Worm (Caenorhabditis elegans) whole organism, late embryonic: ENCODE measurements around the gene irg-6.
A peak's percentile ranks its signal among the peaks of the same experiment; 100 is the strongest.

ENCODE experiments used
- C08G9.2 ChIP-seq: sonication (generic microtip); optimal IDR thresholded peaks from 2 replicates; lab custom pipeline; 2016; ENCODE audit warnings: mild to moderate bottlenecking, missing genetic modification characterization, moderate library complexity, missing compliant biosample characterization
- K09A11.1 ChIP-seq: sonication (generic microtip); optimal IDR thresholded peaks from 2 replicates; lab custom pipeline; 2017; ENCODE audit warnings: antibody characterized with exemption, mild to moderate bottlenecking, missing genetic modification characterization, missing compliant biosample characterization; ENCODE audit not compliant: insufficient read depth
- ceh-14 ChIP-seq: sonication (generic microtip); optimal IDR thresholded peaks from 2 replicates; lab custom pipeline; 2016; ENCODE audit warnings: missing genotype, missing genetic modification characterization, missing compliant biosample characterization
- ceh-18 ChIP-seq: sonication (generic microtip); optimal IDR thresholded peaks from 2 replicates; lab custom pipeline; 2016; ENCODE audit warnings: missing genetic modification characterization, missing compliant biosample characterization
- ceh-2 ChIP-seq: sonication (generic microtip); optimal IDR thresholded peaks from 2 replicates; lab custom pipeline; 2016; ENCODE audit warnings: missing genotype, missing genetic modification characterization, missing compliant biosample characterization
- ceh-24 ChIP-seq: sonication (generic microtip); optimal IDR thresholded peaks from 2 replicates; lab custom pipeline; 2016; ENCODE audit warnings: mild to moderate bottlenecking, missing genetic modification characterization, missing compliant biosample characterization
- ceh-34 ChIP-seq: sonication (generic microtip); optimal IDR thresholded peaks from 2 replicates; lab custom pipeline; 2016; ENCODE audit warnings: mild to moderate bottlenecking, missing genetic modification characterization, missing compliant biosample characterization
- ceh-45 ChIP-seq: fragments of 200-800 bp; sonication (Bioruptor generic); IDR thresholded peaks from 2 replicates; pipeline ENCODE4 v1.3.6; 2022; ENCODE audit warnings: missing genetic modification reagents, missing genetic modification characterization, missing compliant biosample characterization
- che-1 ChIP-seq: sonication (generic microtip); optimal IDR thresholded peaks from 2 replicates; lab custom pipeline; 2016; ENCODE audit warnings: mild to moderate bottlenecking, missing genetic modification characterization, missing compliant biosample characterization
- dve-1 ChIP-seq: sonication (generic microtip); optimal IDR thresholded peaks from 2 replicates; lab custom pipeline; 2017; ENCODE audit warnings: antibody characterized with exemption, mild to moderate bottlenecking, missing genetic modification characterization, missing compliant biosample characterization
- elt-2 ChIP-seq: sonication (generic microtip); optimal IDR thresholded peaks from 2 replicates; lab custom pipeline; 2016; ENCODE audit warnings: missing genetic modification reagents, missing genetic modification characterization, missing compliant biosample characterization
- eyg-1 ChIP-seq: sonication (generic microtip); optimal IDR thresholded peaks from 2 replicates; lab custom pipeline; 2016; ENCODE audit warnings: missing genotype, missing genetic modification characterization, missing compliant biosample characterization
- fax-1 ChIP-seq: sonication (generic microtip); optimal IDR thresholded peaks from 2 replicates; lab custom pipeline; 2016; ENCODE audit warnings: missing genotype, missing genetic modification characterization, missing compliant biosample characterization
- fkh-10 ChIP-seq: fragments of 150-350 bp; optimal IDR thresholded peaks from 2 replicates; lab custom pipeline; 2014; ENCODE audit warnings: missing biosample characterization, missing genetic modification reagents, missing genetic modification characterization
- fkh-6 ChIP-seq: sonication (generic microtip); optimal IDR thresholded peaks from 2 replicates; lab custom pipeline; 2016; ENCODE audit warnings: missing genetic modification characterization, missing compliant biosample characterization
- gmeb-2 ChIP-seq: sonication (generic microtip); optimal IDR thresholded peaks from 2 replicates; lab custom pipeline; 2016; ENCODE audit warnings: missing genetic modification characterization, inconsistent platforms, missing compliant biosample characterization
- hlh-13 ChIP-seq: fragments of 200-800 bp; sonication (Bioruptor generic); optimal IDR thresholded peaks from 2 replicates; lab custom pipeline; 2018; ENCODE audit warnings: mild to moderate bottlenecking, missing genetic modification characterization, missing compliant biosample characterization
- hlh-15 ChIP-seq: sonication (generic microtip); optimal IDR thresholded peaks from 2 replicates; lab custom pipeline; 2016; ENCODE audit warnings: missing genetic modification characterization, missing compliant biosample characterization
- hlh-30 ChIP-seq: sonication (generic microtip); optimal IDR thresholded peaks from 2 replicates; lab custom pipeline; 2017; ENCODE audit warnings: antibody characterized with exemption, missing genetic modification characterization, missing compliant biosample characterization; ENCODE audit not compliant: insufficient read depth
- lim-6 ChIP-seq: sonication (generic microtip); optimal IDR thresholded peaks from 2 replicates; lab custom pipeline; 2016; ENCODE audit warnings: missing genetic modification characterization, missing compliant biosample characterization
- lin-11 ChIP-seq: fragments of 200-800 bp; sonication (Bioruptor generic); optimal IDR thresholded peaks from 2 replicates; lab custom pipeline; 2018; ENCODE audit warnings: mild to moderate bottlenecking, missing genetic modification characterization, missing compliant biosample characterization
- mec-3 ChIP-seq: sonication (generic microtip); optimal IDR thresholded peaks from 2 replicates; lab custom pipeline; 2016; ENCODE audit warnings: borderline replicate concordance, missing genetic modification characterization, missing compliant biosample characterization
- nfya-1 ChIP-seq: sonication (generic microtip); optimal IDR thresholded peaks from 2 replicates; lab custom pipeline; 2017; ENCODE audit warnings: missing genetic modification characterization, mild to moderate bottlenecking, missing compliant biosample characterization, antibody characterized with exemption, moderate library complexity
- nhr-232 ChIP-seq: sonication (generic microtip); optimal IDR thresholded peaks from 2 replicates; lab custom pipeline; 2016; ENCODE audit warnings: missing genetic modification characterization, missing compliant biosample characterization
- npax-4 ChIP-seq: sonication (generic microtip); optimal IDR thresholded peaks from 2 replicates; lab custom pipeline; 2016; ENCODE audit warnings: missing genetic modification characterization, missing compliant biosample characterization
- pat-9 ChIP-seq: fragments of 200-800 bp; sonication (Bioruptor generic); optimal IDR thresholded peaks from 2 replicates; lab custom pipeline; 2018; ENCODE audit warnings: mild to moderate bottlenecking, missing genetic modification characterization, moderate library complexity, missing compliant biosample characterization
- pax-1 ChIP-seq: fragments of 150-350 bp; optimal IDR thresholded peaks from 2 replicates; lab custom pipeline; 2014; ENCODE audit warnings: missing biosample characterization, missing genetic modification characterization
- pha-4 ChIP-seq: fragments of 150-350 bp; optimal IDR thresholded peaks from 2 replicates; lab custom pipeline; 2018; ENCODE audit warnings: missing biosample characterization, missing genetic modification reagents, missing genetic modification characterization
- ref-2 ChIP-seq: sonication (generic microtip); optimal IDR thresholded peaks from 2 replicates; lab custom pipeline; 2016; ENCODE audit warnings: missing genetic modification characterization, missing compliant biosample characterization
- sdc-2 ChIP-seq: sonication (generic microtip); optimal IDR thresholded peaks from 2 replicates; lab custom pipeline; 2016; ENCODE audit warnings: missing genotype, missing genetic modification characterization, missing compliant biosample characterization
- sox-4 ChIP-seq: sonication (generic microtip); optimal IDR thresholded peaks from 2 replicates; lab custom pipeline; 2017; ENCODE audit warnings: mild to moderate bottlenecking, missing genetic modification characterization, inconsistent platforms, missing compliant biosample characterization
- syd-9 ChIP-seq: sonication (generic microtip); optimal IDR thresholded peaks from 2 replicates; lab custom pipeline; 2016; ENCODE audit warnings: mild to moderate bottlenecking, missing genetic modification characterization, moderate library complexity, missing compliant biosample characterization
- tbx-2 ChIP-seq: sonication (generic microtip); optimal IDR thresholded peaks from 2 replicates; lab custom pipeline; 2016; ENCODE audit warnings: missing genetic modification characterization, missing compliant biosample characterization
- ttx-3 ChIP-seq: sonication (generic microtip); optimal IDR thresholded peaks from 2 replicates; lab custom pipeline; 2016; ENCODE audit warnings: missing genetic modification reagents, missing genetic modification characterization, missing compliant biosample characterization
- unc-3 ChIP-seq, 2 experiments: fragments of 200-800 bp in 1 of 2; sonication (Bioruptor generic) in 1 of 2; sonication (generic microtip) in 1 of 2; conservative IDR thresholded peaks in 1 of 2; optimal IDR thresholded peaks in 1 of 2; 2 replicates each; pipeline versions ENCODE4 v1.3.6 to Lab custom; 2016 to 2022; ENCODE audit warnings: missing compliant biosample characterization in 2 of 2, missing genetic modification characterization in 2 of 2, missing genetic modification reagents in 1 of 2
- unc-42 ChIP-seq: sonication (generic microtip); optimal IDR thresholded peaks from 2 replicates; lab custom pipeline; 2016; ENCODE audit warnings: missing genotype, missing genetic modification characterization, missing compliant biosample characterization
- unc-55 ChIP-seq: sonication (generic microtip); optimal IDR thresholded peaks from 2 replicates; lab custom pipeline; 2017; ENCODE audit warnings: missing biosample characterization, missing genetic modification reagents, missing genetic modification characterization
- ztf-16 ChIP-seq: sonication (generic microtip); optimal IDR thresholded peaks from 2 replicates; lab custom pipeline; 2017; ENCODE audit warnings: missing genetic modification characterization, missing compliant biosample characterization

The irg-6 gene

DNA sequence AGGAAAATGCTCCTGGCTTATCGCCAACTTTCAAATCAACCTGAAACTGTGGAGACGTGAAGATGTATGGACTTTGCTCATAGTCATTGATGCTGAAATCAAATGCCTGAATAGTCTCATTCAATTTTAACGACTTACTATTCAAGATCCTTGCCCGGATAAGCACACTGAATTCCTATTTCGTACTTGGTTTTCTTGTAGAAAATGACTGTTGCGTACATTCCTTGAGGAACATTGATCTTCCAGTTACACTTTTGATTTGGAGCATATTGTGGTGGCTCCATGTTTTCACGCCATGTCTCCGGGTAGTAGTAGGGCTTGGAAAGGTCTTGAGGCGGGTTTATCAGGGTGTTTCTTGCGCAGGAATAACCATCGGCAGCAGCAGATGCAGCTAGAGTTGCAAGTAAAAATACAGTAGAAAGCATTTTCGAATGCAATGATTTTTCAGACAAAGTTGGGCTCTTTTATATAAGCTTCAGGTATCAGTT lies at the start of gene irg-6:
TSS of gene irg-6 (minus strand) at position 438 of the 488 bp plus-strand sequence.
- TF ChIP-seq fkh-6 (tag; lab: Kevin White, UChicago) (no peak), nhr-232 (tag; lab: Kevin White, UChicago) (no peak), sox-4 (no peak), pha-4 (no peak), unc-42 (tag; lab: Kevin White, UChicago) (no peak), sdc-2 (tag; lab: Kevin White, UChicago) (no peak), che-1 (no peak), ceh-34 (no peak), ztf-16 (tag; lab: Kevin White, UChicago) (no peak), tbx-2 (tag; lab: Kevin White, UChicago) (no peak), gmeb-2 (tag; lab: Kevin White, UChicago) (no peak), K09A11.1 (tag; lab: Kevin White, UChicago) (no peak), lin-11 (tag; lab: Kevin White, UChicago) (no peak), fax-1 (tag; lab: Kevin White, UChicago) (no peak), lim-6 (tag; lab: Kevin White, UChicago) (no peak), unc-3 (GFP tag; conservative IDR thresholded peaks at IDR 0.05; lab: Robert Waterston, UW) (no peak), unc-3 (tag; optimal IDR thresholded peaks at IDR 0.05; lab: Kevin White, UChicago) (no peak), pax-1 (no peak)

DNA sequence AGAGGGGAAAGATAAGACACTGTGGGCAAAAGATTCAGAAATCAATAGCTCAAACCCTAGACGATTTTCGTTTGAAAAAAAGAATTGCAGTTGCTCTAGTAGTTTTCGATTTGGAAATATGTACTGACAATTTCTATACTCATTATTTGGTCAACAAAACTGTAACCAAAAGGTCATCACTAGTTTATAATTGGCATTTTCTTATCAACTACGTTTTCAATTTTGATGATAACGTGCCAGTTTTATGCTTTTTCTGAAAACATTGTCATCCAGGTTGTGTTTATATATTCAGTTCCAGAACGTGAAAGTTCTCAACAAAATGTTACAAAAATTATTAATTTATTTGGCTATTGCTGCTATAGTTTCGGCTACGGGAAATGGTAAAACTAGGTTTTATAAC lies 47.8 kb upstream of the irg-6 start, which contains the start of gene F55G11.8:
TSS of gene F55G11.8 (plus strand) at position 245 of the 400 bp plus-strand sequence.
- TF ChIP-seq elt-2 (peak; percentile 3), ceh-18 (tag; lab: Kevin White, UChicago) (no peak)

DNA sequence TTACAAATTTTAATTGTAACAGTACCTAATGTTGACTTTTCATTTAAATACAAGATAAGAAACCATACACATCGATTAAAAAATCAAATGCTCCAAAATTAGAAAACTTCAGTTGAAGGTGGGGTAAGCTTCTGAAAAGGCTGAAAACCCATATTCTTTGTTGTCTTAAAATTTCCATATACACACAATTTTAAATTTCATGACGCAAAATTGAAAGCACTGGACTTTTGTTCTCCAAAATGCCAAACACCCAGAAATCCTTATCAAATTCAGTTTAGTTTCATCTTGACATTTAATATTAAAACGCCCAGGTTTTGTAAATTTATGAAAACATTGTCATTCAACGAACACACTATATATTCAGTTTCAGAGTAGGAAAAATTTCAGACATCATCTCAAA lies 45.4 kb upstream of the irg-6 start, which contains the start of gene F55G11.7:
TSS of gene F55G11.7 (plus strand) at position 301 of the 400 bp plus-strand sequence.
- TF ChIP-seq hlh-15 (tag; lab: Kevin White, UChicago) (no peak), eyg-1 (no peak), pat-9 (tag; lab: Kevin White, UChicago) (no peak), ref-2 (tag; lab: Kevin White, UChicago) (no peak), mec-3 (no peak), pha-4 (no peak), C08G9.2 (no peak), ttx-3 (tag; lab: Kevin White, UChicago) (no peak), che-1 (no peak), nhr-232 (tag; lab: Kevin White, UChicago) (no peak), unc-55 (no peak)
- TF ChIP-seq, all 69 proteins: peak for 0

DNA sequence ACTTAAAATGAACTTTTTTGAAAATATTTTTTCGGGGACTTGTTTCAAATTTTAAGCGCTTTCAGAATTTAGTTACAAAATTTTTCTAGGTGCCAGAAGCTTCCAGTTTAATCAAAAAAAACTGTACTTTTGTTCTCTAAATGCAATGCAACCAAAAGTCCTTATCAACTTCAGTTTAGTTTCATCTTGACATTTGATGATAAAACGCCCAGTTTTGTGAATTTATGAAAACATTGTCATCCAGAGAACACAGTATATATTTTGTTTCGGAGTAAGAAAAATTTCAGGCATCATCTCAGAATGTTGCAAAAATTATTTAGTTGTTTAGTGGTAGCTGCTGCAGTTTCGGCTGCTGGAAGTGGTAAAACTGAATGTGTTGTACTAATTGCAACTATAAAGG lies 43.0 kb upstream of the irg-6 start, which contains the start of gene F55G11.6:
TSS of gene F55G11.6 (plus strand) at position 301 of the 400 bp plus-strand sequence.
- TF ChIP-seq K09A11.1 (tag; lab: Kevin White, UChicago): no peak
- no peak for TF ChIP-seq C08G9.2
- no peak for TF ChIP-seq ceh-45
- TF ChIP-seq dve-1 (tag; lab: Kevin White, UChicago): no peak
- TF ChIP-seq ref-2 (tag; lab: Kevin White, UChicago): no peak
- TF ChIP-seq ceh-18 (tag; lab: Kevin White, UChicago): no peak

DNA sequence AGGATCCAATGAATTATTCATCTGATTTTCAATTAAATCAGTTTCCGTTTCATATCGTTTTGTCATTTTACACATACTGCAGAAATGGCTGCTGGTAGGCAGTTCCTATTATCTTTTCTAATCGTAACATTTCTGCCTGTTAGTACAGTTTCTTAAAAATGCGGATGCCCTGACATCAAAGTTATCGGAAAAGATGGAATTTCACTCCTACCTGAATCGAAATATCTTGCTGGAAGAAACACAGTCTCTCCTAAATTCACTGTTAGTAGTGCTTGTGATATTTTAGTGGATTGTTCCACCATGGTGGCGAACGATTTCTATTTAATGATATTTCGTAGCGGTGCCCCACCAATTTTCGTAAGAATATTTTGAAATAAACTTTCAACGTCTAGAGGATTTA lies 33.7 kb upstream of the irg-6 start, which contains the start of gene F55G11.10:
TSS of gene F55G11.10 (plus strand) at position 301 of the 400 bp plus-strand sequence.
- TF ChIP-seq dve-1 (tag; lab: Kevin White, UChicago) (no peak), fkh-6 (tag; lab: Kevin White, UChicago) (no peak), ceh-14 (tag; lab: Kevin White, UChicago) (no peak), C08G9.2 (no peak), ceh-2 (no peak), nfya-1 (no peak), npax-4 (tag; lab: Kevin White, UChicago) (no peak), hlh-13 (GFP tag; lab: Kevin White, UChicago) (no peak), hlh-30 (tag; lab: Kevin White, UChicago) (no peak), ceh-34 (no peak), ceh-24 (tag; lab: Kevin White, UChicago) (no peak), fkh-10 (GFP tag; lab: Kevin White, UChicago) (no peak), syd-9 (tag; lab: Kevin White, UChicago) (no peak), pax-1 (no peak)
- TF ChIP-seq, all 69 proteins: peak for 0
